Worm (Caenorhabditis elegans): Measurements from ENCODE around the gene taf-7.1.

- TF ChIP-seq med-1 (GFP tag; optimal IDR thresholded peaks at IDR 0.05; ENCODE audit: insufficient read depth) (no peak), klf-2 (GFP tag; conservative IDR thresholded peaks at IDR 0.05) (no peak), ztf-23 (GFP tag; IDR thresholded peaks at IDR 0.05) (no peak), tab-1 (GFP tag; IDR thresholded peaks at IDR 0.05) (no peak), cog-1 (tag; optimal IDR thresholded peaks at IDR 0.05) (no peak), flt-1 (GFP tag; IDR thresholded peaks at IDR 0.05) (no peak), T22C8.4 (GFP tag; IDR thresholded peaks at IDR 0.05) (no peak), ztf-29 (GFP tag; IDR thresholded peaks at IDR 0.05) (no peak)
Measured at ce11 chrX:11882800-11883199, 45.5 kb upstream of the taf-7.1 start, which contains the start of the genes Y62H9A.5 and ule-5.
